Fruit fly (Drosophila melanogaster): Measurements from ENCODE around the gene wol.

DNA sequence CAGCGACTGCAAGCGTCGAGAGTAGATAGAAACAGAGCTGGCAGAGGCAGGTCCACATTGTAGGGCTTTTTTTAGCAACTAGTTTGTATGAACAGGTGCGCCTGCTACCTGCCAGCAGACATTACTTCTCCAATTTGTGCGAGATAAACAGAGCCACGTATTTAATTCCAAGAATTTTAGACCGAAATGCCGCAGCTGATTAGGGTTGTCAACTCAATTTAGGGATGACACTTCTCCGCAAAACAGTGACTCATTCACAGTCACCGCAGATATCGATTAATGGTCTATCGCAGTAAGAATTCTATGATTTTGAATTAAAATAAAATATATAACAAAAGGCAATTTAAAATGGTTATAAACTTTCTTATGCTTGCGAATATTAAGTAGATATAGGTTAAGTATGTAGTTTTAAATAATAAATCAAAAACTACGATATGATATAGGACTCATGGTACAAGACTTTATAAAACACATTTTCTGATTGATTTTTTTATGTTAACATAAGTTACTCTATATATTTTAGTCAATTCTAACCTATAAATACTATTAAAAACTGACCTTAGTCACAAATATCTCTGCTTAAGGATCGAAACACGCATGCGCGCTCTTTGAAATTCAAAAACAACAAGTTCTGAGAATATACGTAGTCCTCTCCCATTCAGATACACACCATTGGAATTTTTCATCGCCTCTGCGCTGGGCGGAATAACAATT is at the start of gene wol, which contains the start of gene Scgalpha:
- no peak for TF ChIP-seq CG10348 (GFP tag; IDR thresholded peaks at IDR 0.05)
- no peak for TF ChIP-seq D1 (tag; optimal IDR thresholded peaks at IDR 0.05)
- TF ChIP-seq EcR (GFP tag; optimal IDR thresholded peaks at IDR 0.05): no peak
